Fruit fly (Drosophila melanogaster) S2 (cell line): Measurements from ENCODE around the gene stwl.

Experiments used
- CG8478 ChIP-seq: fragments of >200 bp; optimal IDR thresholded peaks from 2 replicates; lab custom pipeline; 2018
- CTCF ChIP-seq, 2 experiments: fragments of >200 bp; optimal IDR thresholded peaks; 2 replicates each; lab custom pipeline; 2018

dm6 chr3L:14432252-14432651 lies 22.5 kb upstream of the stwl start:
- TF ChIP-seq CG8478 (lab: Kevin White, UChicago), result no peak
- no peak for TF ChIP-seq CTCF (optimal IDR thresholded peaks at IDR 0.05; lab: Kevin White, UChicago)
